Worm (Caenorhabditis elegans) whole organism, L1 larva: Measurements from ENCODE around the gene Y105C5A.15.

Experiments
- ama-1 ChIP-seq: fragments of 150-350 bp; optimal IDR thresholded peaks from 2 replicates; lab custom pipeline; 2014
- blmp-1 ChIP-seq: fragments of 150-350 bp; optimal IDR thresholded peaks from 2 replicates; lab custom pipeline; 2014; ENCODE audit warnings: missing biosample characterization, missing genetic modification characterization
- egl-27 ChIP-seq, 2 experiments: fragments of 150-350 bp in 1 of 2; sonication (generic microtip); optimal IDR thresholded peaks; 3 replicates each; lab custom pipeline; 2017 to 2018; ENCODE audit warnings: missing biosample characterization in 2 of 2, missing genetic modification characterization in 2 of 2, missing genetic modification reagents in 2 of 2
- elt-3 ChIP-seq, 6 experiments: fragments of 150-350 bp in 1 of 6; sonication (generic microtip); optimal IDR thresholded peaks; 2 replicates each; lab custom pipeline; 2017 to 2018; ENCODE audit warnings: missing biosample characterization in 6 of 6, missing genetic modification characterization in 6 of 6, inconsistent platforms in 1 of 6
- jun-1 ChIP-seq: fragments of 150-350 bp; optimal IDR thresholded peaks from 2 replicates; lab custom pipeline; 2014; ENCODE audit warnings: missing biosample characterization, missing genetic modification reagents, missing genetic modification characterization
- mab-9 ChIP-seq: fragments of 200-800 bp; sonication (Bioruptor generic); IDR thresholded peaks from 2 replicates; pipeline ENCODE4 v1.3.6; 2022; ENCODE audit warnings: missing genetic modification reagents, missing genetic modification characterization, missing compliant biosample characterization
- nhr-11 ChIP-seq: fragments of 150-350 bp; optimal IDR thresholded peaks from 2 replicates; lab custom pipeline; 2014; ENCODE audit warnings: missing biosample characterization, missing genetic modification characterization
- nhr-12 ChIP-seq: sonication (generic microtip); optimal IDR thresholded peaks from 2 replicates; lab custom pipeline; 2017; ENCODE audit warnings: missing biosample characterization, missing genetic modification characterization
- nhr-76 ChIP-seq: sonication (generic microtip); optimal IDR thresholded peaks from 2 replicates; lab custom pipeline; 2017; ENCODE audit warnings: missing biosample characterization, missing genetic modification characterization
- pag-3 ChIP-seq: sonication (generic microtip); optimal IDR thresholded peaks from 2 replicates; lab custom pipeline; 2017; ENCODE audit warnings: missing genetic modification characterization, mild to moderate bottlenecking, missing compliant biosample characterization, antibody characterized with exemption, borderline replicate concordance; ENCODE audit not compliant: insufficient read depth
- snpc-4 ChIP-seq: fragments of 150-350 bp; optimal IDR thresholded peaks from 2 replicates; lab custom pipeline; 2014; ENCODE audit warnings: missing biosample characterization, missing genetic modification characterization
- unc-62 ChIP-seq: fragments of 150-350 bp; optimal IDR thresholded peaks from 2 replicates; lab custom pipeline; 2014; ENCODE audit warnings: missing biosample characterization, missing genetic modification reagents, missing genetic modification characterization
- ztf-4 ChIP-seq: fragments of 150-350 bp; optimal IDR thresholded peaks from 2 replicates; lab custom pipeline; 2014; ENCODE audit warnings: missing biosample characterization, missing genetic modification characterization

DNA sequence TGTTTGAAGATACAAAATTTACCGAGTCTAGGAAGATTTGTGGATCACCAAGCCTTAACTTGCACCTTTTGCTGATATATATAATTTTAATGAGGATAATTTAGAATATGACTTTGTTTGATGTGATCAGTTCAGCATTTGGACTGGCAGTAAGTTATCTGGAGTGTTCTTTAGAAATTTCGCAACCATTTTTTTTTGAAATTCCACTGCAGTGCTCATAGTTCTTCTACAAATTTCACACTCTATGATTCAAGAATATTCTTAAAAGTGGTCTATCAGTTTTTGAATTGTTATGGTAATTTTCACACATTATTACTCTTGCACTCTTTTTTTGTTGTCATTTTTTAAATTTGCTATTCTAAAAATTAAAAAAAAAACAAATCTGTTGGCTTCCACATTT, 49.8 kb upstream of the Y105C5A.15 start:
- TF ChIP-seq blmp-1 (tag; lab: Kevin White, UChicago) = no peak
- no peak for TF ChIP-seq snpc-4
- TF ChIP-seq egl-27 (tag; optimal IDR thresholded peaks at IDR 0.05; lab: Kevin White, UChicago) = no peak
- no peak for TF ChIP-seq nhr-11 (tag; lab: Kevin White, UChicago)
- no peak for TF ChIP-seq nhr-76
- TF ChIP-seq elt-3 (tag; optimal IDR thresholded peaks at IDR 0.05; lab: Kevin White, UChicago) = no peak
- TF ChIP-seq ama-1 = no peak
- TF ChIP-seq nhr-12 (tag; lab: Kevin White, UChicago) = no peak
- TF ChIP-seq unc-62 (GFP tag; lab: Kevin White, UChicago) = no peak
- TF ChIP-seq ztf-4 (tag; lab: Kevin White, UChicago) = no peak
- TF ChIP-seq pag-3 (tag; lab: Kevin White, UChicago) = no peak
- TF ChIP-seq jun-1 (tag; lab: Kevin White, UChicago) = no peak
- TF ChIP-seq mab-9 (GFP tag; lab: Robert Waterston, UW) = no peak
